Fruit fly (Drosophila melanogaster) whole organism, embryonic: Measurements from ENCODE around the gene Arc42.

Source experiments
- Abd-B ChIP-seq: fragments of 200-800 bp; sonication (Bioruptor generic); optimal IDR thresholded peaks from 2 replicates; lab custom pipeline; 2018; ENCODE audit warnings: missing biosample characterization, mild to moderate bottlenecking, missing genetic modification characterization, moderate library complexity
- Atf-2 ChIP-seq: fragments of 200-800 bp; sonication (Bioruptor generic); optimal IDR thresholded peaks from 2 replicates; lab custom pipeline; 2016; ENCODE audit warnings: missing biosample characterization, missing genetic modification characterization
- CG10147 ChIP-seq: fragments of 200-800 bp; sonication (Bioruptor generic); optimal IDR thresholded peaks from 2 replicates; lab custom pipeline; 2019; ENCODE audit warnings: missing biosample characterization, mild to moderate bottlenecking, missing genetic modification characterization, moderate library complexity
- CG10209 ChIP-seq: fragments of 200-800 bp; sonication (Bioruptor generic); optimal IDR thresholded peaks from 3 replicates; lab custom pipeline; 2017; ENCODE audit warnings: missing biosample characterization, mild to moderate bottlenecking, missing genetic modification characterization, missing genetic modification reagents
- CG10274 ChIP-seq: fragments of 200-800 bp; sonication (Bioruptor generic); optimal IDR thresholded peaks from 3 replicates; lab custom pipeline; 2017; ENCODE audit warnings: missing biosample characterization, mild to moderate bottlenecking, missing genetic modification characterization
- CG10321 ChIP-seq: fragments of 200-800 bp; sonication (Bioruptor generic); IDR thresholded peaks from 2 replicates; pipeline ENCODE4 v1.3.6; 2022; ENCODE audit warnings: missing biosample characterization, missing genetic modification characterization
- CG10543 ChIP-seq: fragments of 200-800 bp; sonication (Bioruptor generic); optimal IDR thresholded peaks from 3 replicates; lab custom pipeline; 2017; ENCODE audit warnings: missing biosample characterization, mild to moderate bottlenecking, missing genetic modification characterization, moderate library complexity
- CG1233 ChIP-seq: fragments of 200-800 bp; sonication (Bioruptor generic); optimal IDR thresholded peaks from 4 replicates; lab custom pipeline; 2018; ENCODE audit warnings: missing biosample characterization, mild to moderate bottlenecking, missing genetic modification characterization
- CG13775 ChIP-seq: fragments of 200-800 bp; sonication (Bioruptor generic); optimal IDR thresholded peaks from 3 replicates; lab custom pipeline; 2017; ENCODE audit warnings: missing biosample characterization, mild to moderate bottlenecking, missing genetic modification characterization
- CG17829 ChIP-seq: fragments of 200-800 bp; optimal IDR thresholded peaks from 2 replicates; lab custom pipeline; 2019; ENCODE audit warnings: missing biosample characterization, mild to moderate bottlenecking, missing genetic modification characterization, moderate library complexity
- CG17912 ChIP-seq: fragments of 200-800 bp; sonication (Bioruptor generic); optimal IDR thresholded peaks from 2 replicates; lab custom pipeline; 2018; ENCODE audit warnings: missing biosample characterization, mild to moderate bottlenecking, missing genetic modification characterization
- CG30020 ChIP-seq: fragments of 200-800 bp; optimal IDR thresholded peaks from 2 replicates; lab custom pipeline; 2019; ENCODE audit warnings: missing biosample characterization, mild to moderate bottlenecking, missing genetic modification characterization, moderate library complexity
- CG31388 ChIP-seq: fragments of 200-800 bp; sonication (Bioruptor generic); optimal IDR thresholded peaks from 2 replicates; lab custom pipeline; 2016; ENCODE audit warnings: missing biosample characterization, missing genetic modification characterization
- CG6654 ChIP-seq: fragments of 200-800 bp; sonication (Bioruptor generic); optimal IDR thresholded peaks from 2 replicates; lab custom pipeline; 2017; ENCODE audit warnings: missing biosample characterization, mild to moderate bottlenecking, missing genetic modification characterization
- CG7928 ChIP-seq: fragments of 200-800 bp; sonication (Bioruptor generic); optimal IDR thresholded peaks from 2 replicates; lab custom pipeline; 2017; ENCODE audit warnings: missing biosample characterization, mild to moderate bottlenecking, missing genetic modification characterization
- CG8281 ChIP-seq: fragments of 200-800 bp; sonication (Bioruptor generic); optimal IDR thresholded peaks from 2 replicates; lab custom pipeline; 2018; ENCODE audit warnings: missing biosample characterization, mild to moderate bottlenecking, missing genetic modification characterization, moderate library complexity
- E2f1 ChIP-seq: fragments of 200-800 bp; sonication (Bioruptor generic); IDR thresholded peaks from 2 replicates; pipeline ENCODE4 v1.3.6; 2022; ENCODE audit warnings: missing biosample characterization, missing genetic modification characterization
- Fer2 ChIP-seq: fragments of 200-800 bp; sonication (Bioruptor generic); optimal IDR thresholded peaks from 2 replicates; lab custom pipeline; 2018; ENCODE audit warnings: missing biosample characterization, mild to moderate bottlenecking, missing genetic modification characterization, moderate library complexity
- HLH54F ChIP-seq: fragments of 200-800 bp; sonication (Bioruptor generic); optimal IDR thresholded peaks from 3 replicates; lab custom pipeline; 2016; ENCODE audit warnings: missing biosample characterization, missing genetic modification characterization
- Hmx ChIP-seq: fragments of 200-800 bp; sonication (Bioruptor generic); optimal IDR thresholded peaks from 2 replicates; lab custom pipeline; 2016; ENCODE audit warnings: missing biosample characterization, missing genetic modification characterization
- Jarid2 ChIP-seq: fragments of 200-800 bp; sonication (Bioruptor generic); optimal IDR thresholded peaks from 3 replicates; lab custom pipeline; 2017; ENCODE audit warnings: mild to moderate bottlenecking, missing biosample characterization, missing genetic modification reagents, missing genetic modification characterization
- Lim3 ChIP-seq: fragments of 200-800 bp; sonication (Bioruptor generic); IDR thresholded peaks from 2 replicates; pipeline ENCODE4 v1.3.6; 2022; ENCODE audit warnings: missing biosample characterization, missing genetic modification characterization
- Meics ChIP-seq: fragments of 200-800 bp; sonication (Bioruptor generic); optimal IDR thresholded peaks from 2 replicates; lab custom pipeline; 2017; ENCODE audit warnings: missing biosample characterization, mild to moderate bottlenecking, missing genetic modification characterization
- Nf-YA ChIP-seq: fragments of 200-800 bp; sonication (Bioruptor generic); IDR thresholded peaks from 2 replicates; pipeline ENCODE4 v1.3.6; 2022; ENCODE audit warnings: missing biosample characterization, missing genetic modification characterization
- Spps ChIP-seq: fragments of 200-800 bp; sonication (Bioruptor generic); optimal IDR thresholded peaks from 2 replicates; lab custom pipeline; 2018; ENCODE audit warnings: missing biosample characterization, mild to moderate bottlenecking, missing genetic modification characterization
- Tbp ChIP-seq: fragments of >200 bp; optimal IDR thresholded peaks from 2 replicates; lab custom pipeline; 2018; ENCODE audit warnings: missing biosample characterization, missing genetic modification characterization
- ab ChIP-seq: fragments of 200-800 bp; sonication (Bioruptor generic); optimal IDR thresholded peaks from 2 replicates; lab custom pipeline; 2016; ENCODE audit warnings: missing biosample characterization, missing genetic modification characterization
- aop ChIP-seq: fragments of 200-800 bp; sonication (Bioruptor generic); IDR thresholded peaks from 2 replicates; pipeline ENCODE4 v1.3.6; 2022; ENCODE audit warnings: missing biosample characterization, missing genetic modification characterization
- ato ChIP-seq: fragments of 200-800 bp; sonication (Bioruptor generic); IDR thresholded peaks from 2 replicates; pipeline ENCODE4 v1.3.6; 2022; ENCODE audit warnings: missing biosample characterization, missing genetic modification characterization; ENCODE audit not compliant: partially characterized antibody
- bcd ChIP-seq: fragments of 200-800 bp; sonication (Bioruptor generic); optimal IDR thresholded peaks from 2 replicates; lab custom pipeline; 2017; ENCODE audit warnings: missing biosample characterization, mild to moderate bottlenecking, missing genetic modification characterization
- chm ChIP-seq: fragments of 200-800 bp; sonication (Bioruptor generic); IDR thresholded peaks from 2 replicates; pipeline ENCODE4 v1.3.6; 2022; ENCODE audit warnings: missing biosample characterization, missing genetic modification characterization
- ci ChIP-seq: fragments of 200-800 bp; sonication (Bioruptor generic); IDR thresholded peaks from 3 replicates; pipeline ENCODE4 v1.3.6; 2022; ENCODE audit warnings: missing biosample characterization, missing genetic modification characterization
- fd64A ChIP-seq: fragments of 200-800 bp; sonication (Bioruptor generic); optimal IDR thresholded peaks from 3 replicates; lab custom pipeline; 2018; ENCODE audit warnings: missing biosample characterization, mild to moderate bottlenecking, missing genetic modification characterization
- fd96Cb ChIP-seq: fragments of 200-800 bp; sonication (Bioruptor generic); optimal IDR thresholded peaks from 2 replicates; lab custom pipeline; 2018; ENCODE audit warnings: missing biosample characterization, mild to moderate bottlenecking, missing genetic modification characterization, moderate library complexity
- gsb ChIP-seq: fragments of 200-800 bp; sonication (Bioruptor generic); IDR thresholded peaks from 2 replicates; pipeline ENCODE4 v1.3.6; 2022; ENCODE audit warnings: missing biosample characterization, missing genetic modification characterization
- gsb-n ChIP-seq: fragments of 200-800 bp; sonication (Bioruptor generic); optimal IDR thresholded peaks from 3 replicates; lab custom pipeline; 2018; ENCODE audit warnings: missing biosample characterization, mild to moderate bottlenecking, missing genetic modification characterization
- lov ChIP-seq, 2 experiments: fragments of 200-800 bp in 1 of 2; fragments of >200 bp in 1 of 2; sonication (Bioruptor generic) in 1 of 2; IDR thresholded peaks in 1 of 2; optimal IDR thresholded peaks in 1 of 2; 2 replicates in 1 of 2; 3 replicates in 1 of 2; pipeline versions ENCODE4 v1.3.6 to Lab custom; 2017 to 2022; ENCODE audit warnings: missing biosample characterization in 1 of 2, missing genetic modification characterization in 1 of 2
- luna ChIP-seq: fragments of 200-800 bp; sonication (Bioruptor generic); optimal IDR thresholded peaks from 2 replicates; lab custom pipeline; 2016; ENCODE audit warnings: missing biosample characterization, missing genetic modification characterization
- maf-S ChIP-seq: fragments of 200-800 bp; sonication (Bioruptor generic); optimal IDR thresholded peaks from 2 replicates; lab custom pipeline; 2016; ENCODE audit warnings: missing biosample characterization, missing genetic modification characterization
- mirr ChIP-seq: fragments of 200-800 bp; sonication (Bioruptor generic); optimal IDR thresholded peaks from 3 replicates; lab custom pipeline; 2018; ENCODE audit warnings: missing biosample characterization, mild to moderate bottlenecking, missing genetic modification characterization
- nerfin-2 ChIP-seq: fragments of 200-800 bp; sonication (Bioruptor generic); IDR thresholded peaks from 2 replicates; pipeline ENCODE4 v1.3.6; 2022; ENCODE audit warnings: missing biosample characterization, missing genetic modification characterization; ENCODE audit not compliant: partially characterized antibody
- repo ChIP-seq: fragments of 200-800 bp; sonication (Bioruptor generic); optimal IDR thresholded peaks from 2 replicates; lab custom pipeline; 2016; ENCODE audit warnings: missing biosample characterization, missing genetic modification characterization
- rib ChIP-seq: fragments of 200-800 bp; sonication (Bioruptor generic); IDR thresholded peaks from 2 replicates; pipeline ENCODE4 v1.3.6; 2022; ENCODE audit warnings: missing biosample characterization, missing genetic modification characterization
- sd ChIP-seq: fragments of 200-800 bp; sonication (Bioruptor generic); optimal IDR thresholded peaks from 3 replicates; lab custom pipeline; 2018; ENCODE audit warnings: missing biosample characterization, mild to moderate bottlenecking, missing genetic modification characterization, moderate library complexity
- seq ChIP-seq: fragments of 200-800 bp; sonication (Bioruptor generic); IDR thresholded peaks from 2 replicates; pipeline ENCODE4 v1.3.6; 2022; ENCODE audit warnings: missing biosample characterization, missing genetic modification characterization
- stwl ChIP-seq: fragments of 200-800 bp; sonication (Bioruptor generic); optimal IDR thresholded peaks from 3 replicates; lab custom pipeline; 2018; ENCODE audit warnings: missing biosample characterization, mild to moderate bottlenecking, missing genetic modification characterization, moderate library complexity
- tap ChIP-seq: fragments of 200-800 bp; optimal IDR thresholded peaks from 3 replicates; lab custom pipeline; 2019; ENCODE audit warnings: missing biosample characterization, mild to moderate bottlenecking, missing genetic modification characterization, moderate library complexity
- unc-4 ChIP-seq: fragments of 200-800 bp; sonication (Bioruptor generic); IDR thresholded peaks from 2 replicates; pipeline ENCODE4 v1.3.6; 2022; ENCODE audit warnings: missing biosample characterization, missing genetic modification characterization; ENCODE audit not compliant: partially characterized antibody

The Arc42 gene

DNA sequence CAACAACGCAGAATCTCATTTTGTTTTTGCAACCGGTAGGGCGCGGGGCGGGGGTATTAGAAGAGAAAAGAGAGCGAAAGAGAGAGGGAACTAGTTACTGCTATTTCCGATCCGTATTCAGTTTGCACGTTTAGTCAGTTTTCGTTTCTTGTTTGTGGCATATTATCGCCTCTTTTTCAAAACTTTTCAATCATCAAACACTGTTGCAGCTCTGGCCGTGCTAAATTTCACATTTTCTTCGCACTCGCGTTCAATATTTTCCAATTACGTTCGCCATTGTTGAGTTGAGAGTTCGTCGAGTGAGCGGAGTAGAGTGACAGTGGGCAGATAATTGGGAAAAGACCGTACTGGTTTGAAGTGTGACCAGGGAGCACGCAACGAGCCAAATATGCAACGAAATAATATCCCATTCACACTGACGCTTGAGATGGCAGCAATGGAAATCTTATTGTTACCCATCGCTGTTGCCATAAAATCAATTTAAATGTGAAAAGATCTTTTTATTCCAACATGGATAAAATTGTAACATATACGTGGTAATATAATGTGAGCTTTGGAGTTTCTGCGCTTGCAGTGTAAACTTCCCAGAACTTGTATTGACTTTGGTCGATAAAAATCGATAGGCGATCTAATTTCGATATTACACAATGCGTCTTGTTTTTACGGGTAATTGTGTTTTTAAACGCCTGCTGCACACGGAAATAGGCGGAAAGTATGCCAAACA lies 16.4 kb upstream of the Arc42 start, which contains the start of the genes Ire1 and Mrm2 (continued):
- TF ChIP-seq gsb (GFP tag; lab: Robert Waterston, UW) (peak; percentile 64; the same call in 1 of the 2 replicates), Meics (GFP tag; lab: Kevin White, UChicago) (peak; percentile 68), tap (tag; lab: Kevin White, UChicago) (no peak), Atf-2 (peak; percentile 84), CG8281 (tag; lab: Kevin White, UChicago) (peak; percentile 49), Spps (tag; lab: Kevin White, UChicago) (peak; percentile 21), fd96Cb (tag; lab: Kevin White, UChicago) (peak; percentile 74), maf-S (peak; percentile 84), unc-4 (peak; percentile 79), CG10209 (peak; percentile 67), Tbp (GFP tag; lab: Kevin White, UChicago) (no peak), CG13775 (GFP tag; lab: Kevin White, UChicago) (peak; percentile 84), ci (GFP tag; lab: Robert Waterston, UW) (no peak), fd64A (GFP tag; lab: Kevin White, UChicago) (no peak), nerfin-2 (GFP tag; lab: Robert Waterston, UW) (peak; percentile 48), Jarid2 (GFP tag; lab: Kevin White, UChicago) (peak; percentile 69), Hmx (GFP tag; lab: Kevin White, UChicago) (peak; percentile 3), CG6654 (GFP tag; lab: Kevin White, UChicago) (peak; percentile 8), ato (no peak), CG31388 (GFP tag; lab: Kevin White, UChicago) (peak; percentile 63), lov (optimal IDR thresholded peaks at IDR 0.05; lab: Kevin White, UChicago) (no peak), lov (GFP tag; IDR thresholded peaks at IDR 0.05; lab: Robert Waterston, UW) (peak; percentile 74; the same call in 1 of the 3 replicates), bcd (GFP tag; lab: Kevin White, UChicago) (peak; percentile 80), Fer2 (tag; lab: Kevin White, UChicago) (peak; percentile 50), E2f1 (GFP tag; lab: Robert Waterston, UW) (peak; percentile 79), CG17912 (GFP tag; lab: Kevin White, UChicago) (peak; percentile 24), CG10321 (GFP tag; lab: Robert Waterston, UW) (no peak), repo (GFP tag; lab: Kevin White, UChicago) (peak; percentile 75), CG10543 (peak; percentile 66), Abd-B (GFP tag; lab: Kevin White, UChicago) (peak; percentile 87), CG10274 (no peak), sd (tag; lab: Kevin White, UChicago) (peak; percentile 62), ab (GFP tag; lab: Kevin White, UChicago) (peak; percentile 87), CG10147 (GFP tag; lab: Kevin White, UChicago) (peak; percentile 38), HLH54F (GFP tag; lab: Kevin White, UChicago) (peak; percentile 92), Lim3 (GFP tag; lab: Robert Waterston, UW) (no peak), gsb-n (tag; lab: Kevin White, UChicago) (peak; percentile 78), CG30020 (peak; percentile 97), aop (GFP tag; lab: Robert Waterston, UW) (no peak), CG7928 (peak; percentile 41), chm (GFP tag; lab: Robert Waterston, UW) (peak; percentile 57; the same call in 1 of the 2 replicates), stwl (tag; lab: Kevin White, UChicago) (peak; percentile 92), luna (GFP tag; lab: Kevin White, UChicago) (peak; percentile 65), rib (GFP tag; lab: Robert Waterston, UW) (peak; percentile 32; the same call in 1 of the 2 replicates), CG1233 (peak; percentile 35), mirr (peak; percentile 29), seq (GFP tag; lab: Robert Waterston, UW) (peak; percentile 29; the same call in 1 of the 2 replicates), CG17829 (tag; lab: Kevin White, UChicago) (peak; percentile 85), Nf-YA (GFP tag; lab: Robert Waterston, UW) (peak; percentile 51; the same call in 1 of the 2 replicates)
